Fruit fly (Drosophila melanogaster): ENCODE measurements around the gene Mpc1.

dm6 chr3R:18905555-18905920 lies 22.9 kb downstream of the Mpc1 start, which contains the start of gene CG14292:
- TF ChIP-seq CG32121 (GFP tag; IDR thresholded peaks at IDR 0.05) (no peak), CG14655 (GFP tag; optimal IDR thresholded peaks at IDR 0.05) (no peak), rn (GFP tag; IDR thresholded peaks at IDR 0.05) (no peak), CG8159 (tag; optimal IDR thresholded peaks at IDR 0.05) (no peak), CG8301 (tag; optimal IDR thresholded peaks at IDR 0.05) (no peak), CG4496 (GFP tag; IDR thresholded peaks at IDR 0.05) (no peak), CG12605 (GFP tag; IDR thresholded peaks at IDR 0.05) (no peak)
